Fruit fly (Drosophila melanogaster) whole organism, embryonic: ENCODE measurements around the gene Srp14.

Source experiments
- Atf6 ChIP-seq: fragments of 200-800 bp; sonication (Bioruptor generic); IDR thresholded peaks from 2 replicates; pipeline ENCODE4 v1.3.6; 2022; ENCODE audit warnings: missing biosample characterization, missing genetic modification characterization
- CG10267 ChIP-seq: fragments of 200-800 bp; sonication (Bioruptor generic); optimal IDR thresholded peaks from 2 replicates; lab custom pipeline; 2018; ENCODE audit warnings: missing biosample characterization, mild to moderate bottlenecking, missing genetic modification characterization, moderate library complexity
- CG10274 ChIP-seq: fragments of 200-800 bp; sonication (Bioruptor generic); optimal IDR thresholded peaks from 3 replicates; lab custom pipeline; 2017; ENCODE audit warnings: missing biosample characterization, mild to moderate bottlenecking, missing genetic modification characterization
- CG10321 ChIP-seq: fragments of 200-800 bp; sonication (Bioruptor generic); IDR thresholded peaks from 2 replicates; pipeline ENCODE4 v1.3.6; 2022; ENCODE audit warnings: missing biosample characterization, missing genetic modification characterization
- CG10959 ChIP-seq: fragments of 200-800 bp; sonication (Bioruptor generic); IDR thresholded peaks from 2 replicates; pipeline ENCODE4 v1.3.6; 2022; ENCODE audit warnings: missing biosample characterization, missing genetic modification characterization
- CG12071 ChIP-seq: fragments of 200-800 bp; sonication (Bioruptor generic); optimal IDR thresholded peaks from 3 replicates; lab custom pipeline; 2018; ENCODE audit warnings: missing biosample characterization, mild to moderate bottlenecking, missing genetic modification characterization
- CG12104 ChIP-seq: fragments of 200-800 bp; sonication (Bioruptor generic); optimal IDR thresholded peaks from 3 replicates; lab custom pipeline; 2016; ENCODE audit warnings: missing biosample characterization, missing genetic modification characterization
- CG12391 ChIP-seq: fragments of 200-800 bp; sonication (Bioruptor generic); optimal IDR thresholded peaks from 3 replicates; lab custom pipeline; 2018; ENCODE audit warnings: missing biosample characterization, mild to moderate bottlenecking, missing genetic modification characterization, moderate library complexity
- CG12744 ChIP-seq: fragments of 200-800 bp; sonication (Bioruptor generic); optimal IDR thresholded peaks from 2 replicates; lab custom pipeline; 2016; ENCODE audit warnings: missing biosample characterization, missing genetic modification characterization
- CG14710 ChIP-seq: fragments of 200-800 bp; sonication (Bioruptor generic); optimal IDR thresholded peaks from 3 replicates; lab custom pipeline; 2019; ENCODE audit warnings: missing biosample characterization, mild to moderate bottlenecking, missing genetic modification characterization, moderate library complexity
- CG14965 ChIP-seq: fragments of 200-800 bp; sonication (Bioruptor generic); optimal IDR thresholded peaks from 2 replicates; lab custom pipeline; 2016; ENCODE audit warnings: missing biosample characterization, missing genetic modification characterization, borderline replicate concordance
- CG16779 ChIP-seq: fragments of 200-800 bp; sonication (Bioruptor generic); IDR thresholded peaks from 2 replicates; pipeline ENCODE4 v1.3.6; 2022; ENCODE audit warnings: missing biosample characterization, missing genetic modification characterization
- CG16863 ChIP-seq: fragments of 200-800 bp; sonication (Bioruptor generic); optimal IDR thresholded peaks from 3 replicates; lab custom pipeline; 2016; ENCODE audit warnings: missing biosample characterization, missing genetic modification characterization
- CG18262 ChIP-seq: fragments of 200-800 bp; optimal IDR thresholded peaks from 3 replicates; lab custom pipeline; 2019; ENCODE audit warnings: missing biosample characterization, mild to moderate bottlenecking, missing genetic modification characterization, moderate library complexity
- CG2889 ChIP-seq: fragments of 200-800 bp; sonication (Bioruptor generic); IDR thresholded peaks from 3 replicates; pipeline ENCODE4 v1.3.6; 2022; ENCODE audit warnings: missing biosample characterization, missing genetic modification characterization
- CG8478 ChIP-seq: fragments of >200 bp; optimal IDR thresholded peaks from 2 replicates; lab custom pipeline; 2018
- CG9437 ChIP-seq: fragments of 200-800 bp; sonication (Bioruptor generic); optimal IDR thresholded peaks from 2 replicates; lab custom pipeline; 2018; ENCODE audit warnings: missing biosample characterization, mild to moderate bottlenecking, missing genetic modification characterization
- Chrac-16 ChIP-seq: fragments of 200-800 bp; sonication (Bioruptor generic); optimal IDR thresholded peaks from 3 replicates; lab custom pipeline; 2016; ENCODE audit warnings: missing biosample characterization, missing genetic modification characterization
- Doc2 ChIP-seq: fragments of 200-800 bp; sonication (Bioruptor generic); IDR thresholded peaks from 2 replicates; pipeline ENCODE4 v1.3.6; 2022; ENCODE audit warnings: missing biosample characterization, missing genetic modification characterization
- Dp ChIP-seq: fragments of 200-800 bp; sonication (Bioruptor generic); optimal IDR thresholded peaks from 2 replicates; lab custom pipeline; 2018; ENCODE audit warnings: missing biosample characterization, mild to moderate bottlenecking, missing genetic modification characterization, moderate library complexity
- E2f2 ChIP-seq: fragments of 200-800 bp; sonication (Bioruptor generic); IDR thresholded peaks from 2 replicates; pipeline ENCODE4 v1.3.6; 2022; ENCODE audit warnings: missing biosample characterization, missing genetic modification characterization
- Eip74EF ChIP-seq, 2 experiments: fragments of 200-800 bp in 1 of 2; fragments of >200 bp in 1 of 2; sonication (Bioruptor generic) in 1 of 2; optimal IDR thresholded peaks; 2 replicates each; lab custom pipeline; 2017 to 2019; ENCODE audit warnings: missing biosample characterization in 2 of 2, missing genetic modification characterization in 2 of 2, mild to moderate bottlenecking in 1 of 2, moderate library complexity in 1 of 2
- Ets65A ChIP-seq: fragments of 200-800 bp; sonication (Bioruptor generic); peaks from one replicate; lab custom pipeline; 2016; ENCODE audit warnings: missing biosample characterization, missing genetic modification characterization
- Gsc ChIP-seq: fragments of 200-800 bp; sonication (Bioruptor generic); IDR thresholded peaks from 2 replicates; pipeline ENCODE4 v1.3.6; 2022; ENCODE audit warnings: missing biosample characterization, missing genetic modification characterization
- HmgZ ChIP-seq: fragments of 200-800 bp; sonication (Bioruptor generic); optimal IDR thresholded peaks from 2 replicates; lab custom pipeline; 2018; ENCODE audit warnings: missing biosample characterization, mild to moderate bottlenecking, missing genetic modification characterization
- Hr51 ChIP-seq, 2 experiments: fragments of 200-800 bp; sonication (Bioruptor generic); optimal IDR thresholded peaks; 2 replicates in 1 of 2; 3 replicates in 1 of 2; lab custom pipeline; 2016 to 2018; ENCODE audit warnings: missing biosample characterization in 2 of 2, missing genetic modification characterization in 2 of 2, mild to moderate bottlenecking in 1 of 2, moderate library complexity in 1 of 2
- MBD-R2 ChIP-seq: fragments of 200-800 bp; sonication (Bioruptor generic); IDR thresholded peaks from 2 replicates; pipeline ENCODE4 v1.3.6; 2022; ENCODE audit warnings: missing biosample characterization, missing genetic modification characterization
- NfI ChIP-seq: fragments of 200-800 bp; sonication (Bioruptor generic); optimal IDR thresholded peaks from 3 replicates; lab custom pipeline; 2018; ENCODE audit warnings: missing biosample characterization, mild to moderate bottlenecking, missing genetic modification characterization, moderate library complexity
- Spps ChIP-seq: fragments of 200-800 bp; sonication (Bioruptor generic); optimal IDR thresholded peaks from 2 replicates; lab custom pipeline; 2018; ENCODE audit warnings: missing biosample characterization, mild to moderate bottlenecking, missing genetic modification characterization
- ato ChIP-seq: fragments of 200-800 bp; sonication (Bioruptor generic); IDR thresholded peaks from 2 replicates; pipeline ENCODE4 v1.3.6; 2022; ENCODE audit warnings: missing biosample characterization, missing genetic modification characterization; ENCODE audit not compliant: partially characterized antibody
- bbx ChIP-seq: fragments of 200-800 bp; sonication (Bioruptor generic); IDR thresholded peaks from 2 replicates; pipeline ENCODE4 v1.3.6; 2022; ENCODE audit warnings: missing biosample characterization, missing genetic modification characterization; ENCODE audit not compliant: partially characterized antibody
- bcd ChIP-seq: fragments of 200-800 bp; sonication (Bioruptor generic); optimal IDR thresholded peaks from 2 replicates; lab custom pipeline; 2017; ENCODE audit warnings: missing biosample characterization, mild to moderate bottlenecking, missing genetic modification characterization
- bsh ChIP-seq, 2 experiments: fragments of 200-800 bp; sonication (Bioruptor generic); optimal IDR thresholded peaks; 2 replicates each; lab custom pipeline; 2017 to 2018; ENCODE audit warnings: mild to moderate bottlenecking in 2 of 2, missing biosample characterization in 2 of 2, missing genetic modification characterization in 2 of 2, moderate library complexity in 1 of 2
- crp ChIP-seq, 2 experiments: fragments of 200-800 bp; sonication (Bioruptor generic); optimal IDR thresholded peaks; 2 replicates in 1 of 2; 3 replicates in 1 of 2; lab custom pipeline; 2017; ENCODE audit warnings: missing biosample characterization in 2 of 2, missing genetic modification characterization in 2 of 2, mild to moderate bottlenecking in 1 of 2, moderate library complexity in 1 of 2
- dati ChIP-seq: fragments of 200-800 bp; sonication (Bioruptor generic); IDR thresholded peaks from 2 replicates; pipeline ENCODE4 v1.3.6; 2022; ENCODE audit warnings: missing biosample characterization, missing genetic modification characterization
- ewg ChIP-seq: fragments of 200-800 bp; sonication (Bioruptor generic); optimal IDR thresholded peaks from 3 replicates; lab custom pipeline; 2017; ENCODE audit warnings: mild to moderate bottlenecking, missing biosample characterization, missing genetic modification reagents, missing genetic modification characterization
- knrl ChIP-seq: fragments of 200-800 bp; sonication (Bioruptor generic); IDR thresholded peaks from 3 replicates; pipeline ENCODE4 v1.3.6; 2022; ENCODE audit warnings: missing biosample characterization, missing genetic modification characterization; ENCODE audit not compliant: partially characterized antibody
- lbe ChIP-seq: fragments of 200-800 bp; sonication (Bioruptor generic); optimal IDR thresholded peaks from 2 replicates; lab custom pipeline; 2016; ENCODE audit warnings: missing biosample characterization, mild to moderate bottlenecking, missing genetic modification characterization
- pan ChIP-seq, 4 experiments: fragments of >200 bp in 3 of 4; fragments of 200-800 bp in 1 of 4; sonication (Bioruptor generic) in 1 of 4; optimal IDR thresholded peaks in 3 of 4; IDR thresholded peaks in 1 of 4; 2 replicates each; pipeline versions ENCODE4 v1.3.6 to Lab custom; 2017 to 2022; ENCODE audit warnings: missing biosample characterization in 2 of 4, missing genetic modification characterization in 2 of 4, mixed read lengths in 1 of 4
- pnt ChIP-seq: fragments of 200-800 bp; sonication (Bioruptor generic); optimal IDR thresholded peaks from 3 replicates; lab custom pipeline; 2016; ENCODE audit warnings: missing biosample characterization, missing genetic modification characterization
- sisA ChIP-seq: fragments of 200-800 bp; sonication (Bioruptor generic); IDR thresholded peaks from 2 replicates; pipeline ENCODE4 v1.3.6; 2022; ENCODE audit warnings: missing biosample characterization, missing genetic modification characterization
- sug ChIP-seq: fragments of 200-800 bp; optimal IDR thresholded peaks from 2 replicates; lab custom pipeline; 2019; ENCODE audit warnings: missing biosample characterization, mild to moderate bottlenecking, missing genetic modification characterization, moderate library complexity
- tio ChIP-seq: fragments of 200-800 bp; sonication (Bioruptor generic); optimal IDR thresholded peaks from 2 replicates; lab custom pipeline; 2017; ENCODE audit warnings: missing biosample characterization, missing genetic modification characterization, inconsistent platforms
- unc-4 ChIP-seq: fragments of 200-800 bp; sonication (Bioruptor generic); IDR thresholded peaks from 2 replicates; pipeline ENCODE4 v1.3.6; 2022; ENCODE audit warnings: missing biosample characterization, missing genetic modification characterization; ENCODE audit not compliant: partially characterized antibody
- z ChIP-seq: fragments of 200-800 bp; sonication (Bioruptor generic); IDR thresholded peaks from 3 replicates; pipeline ENCODE4 v1.3.6; 2022; ENCODE audit warnings: missing biosample characterization, missing genetic modification characterization

Srp14 gene

dm6 chr3R:20585566-20585965, 5.7 kb downstream of the Srp14 start, which contains the start of gene CG16953 (continued):
- TF ChIP-seq CG16863 (GFP tag; lab: Kevin White, UChicago), result no peak
- TF ChIP-seq CG16779 (GFP tag; lab: Robert Waterston, UW), result no peak
- peak; percentile 35 for TF ChIP-seq HmgZ (tag; lab: Kevin White, UChicago)
- TF ChIP-seq Dp (GFP tag; lab: Kevin White, UChicago), result peak; percentile 87
- TF ChIP-seq pan (optimal IDR thresholded peaks at IDR 0.05; lab: Kevin White, UChicago), result no peak
- TF ChIP-seq pan (GFP tag; optimal IDR thresholded peaks at IDR 0.05 in 1 of 2, IDR thresholded peaks at IDR 0.05 in 1 of 2), result no peak
- no peak for TF ChIP-seq z (GFP tag; lab: Robert Waterston, UW)
- TF ChIP-seq CG12391, result no peak
- no peak for TF ChIP-seq ewg (GFP tag; lab: Kevin White, UChicago)
- no peak for TF ChIP-seq bsh (GFP tag; optimal IDR thresholded peaks at IDR 0.05; lab: Kevin White, UChicago)
- no peak for TF ChIP-seq CG12071 (GFP tag; lab: Kevin White, UChicago)
- TF ChIP-seq sug (tag; lab: Kevin White, UChicago), result peak; percentile 1
- TF ChIP-seq CG14710 (tag; lab: Kevin White, UChicago), result peak; percentile 24
- TF ChIP-seq Chrac-16 (GFP tag; lab: Kevin White, UChicago), result no peak
- peak; percentile 32; the same call in 1 of the 2 replicates for TF ChIP-seq bbx (GFP tag; lab: Robert Waterston, UW)
- TF ChIP-seq knrl, result no peak
- no peak for TF ChIP-seq dati (GFP tag; lab: Robert Waterston, UW)
- TF ChIP-seq CG18262 (tag; lab: Kevin White, UChicago), result no peak
- TF ChIP-seq Gsc (GFP tag; lab: Robert Waterston, UW), result no peak
- TF ChIP-seq CG12104, result no peak

- peak; percentile 57 for TF ChIP-seq CG8478
- TF ChIP-seq Ets65A (GFP tag; lab: Kevin White, UChicago), result peak; percentile 55
- no peak for TF ChIP-seq sisA (GFP tag; lab: Robert Waterston, UW)
Observed at dm6 chr3R:20586409-20586808, 6.5 kb downstream of the Srp14 start.

- TF ChIP-seq CG10959 (GFP tag; lab: Robert Waterston, UW) (0 out of 2 replicates have a peak, but pooled peaks have one; percentile 51), CG10274 (GFP tag; lab: Kevin White, UChicago) (peak; percentile 33), CG9437 (GFP tag; lab: Kevin White, UChicago) (peak; percentile 65), NfI (peak; percentile 64), CG2889 (GFP tag; lab: Robert Waterston, UW) (0 out of 3 replicates have a peak, but pooled peaks have one; percentile 31), bcd (GFP tag; lab: Kevin White, UChicago) (peak; percentile 75), dati (GFP tag; lab: Robert Waterston, UW) (no peak), CG10321 (GFP tag; lab: Robert Waterston, UW) (peak; percentile 47; the same call in 1 of the 2 replicates), lbe (GFP tag; lab: Kevin White, UChicago) (peak; percentile 85), Hr51 (GFP tag; optimal IDR thresholded peaks at IDR 0.05; lab: Kevin White, UChicago) (peak; percentile 4 to 85), CG10267 (tag; lab: Kevin White, UChicago) (peak; percentile 79), Atf6 (GFP tag; lab: Robert Waterston, UW) (peak; percentile 47; the same call in 1 of the 2 replicates), CG12744 (no peak), Eip74EF (GFP tag; optimal IDR thresholded peaks at IDR 0.05; lab: Kevin White, UChicago) (peak in 1 of 2 experiments; percentile 83), Spps (tag; lab: Kevin White, UChicago) (peak; percentile 75), Doc2 (GFP tag; lab: Robert Waterston, UW) (no peak), MBD-R2 (GFP tag; lab: Robert Waterston, UW) (no peak; the same call in none of the 2 replicates), ato (GFP tag; lab: Robert Waterston, UW) (no peak), E2f2 (GFP tag; lab: Robert Waterston, UW) (peak; percentile 37; the same call in 1 of the 2 replicates), CG14965 (GFP tag; lab: Kevin White, UChicago) (no peak), pnt (GFP tag; lab: Kevin White, UChicago) (peak; percentile 59), tio (GFP tag; lab: Kevin White, UChicago) (peak; percentile 88), crp (GFP tag; optimal IDR thresholded peaks at IDR 0.05; lab: Kevin White, UChicago) (no peak), unc-4 (GFP tag; lab: Robert Waterston, UW) (0 out of 2 replicates have a peak, but pooled peaks have one; percentile 32)
Observed at dm6 chr3R:20587630-20588479, 7.9 kb downstream of the Srp14 start, which contains the start of gene Septin2. Gene Septin2, minus strand, starts transcription at chr3R:20588356.
